Worm (Caenorhabditis elegans) whole organism, late embryonic: ENCODE measurements around the gene M176.9.

Experiments
- ama-1 ChIP-seq: fragments of 150-350 bp; optimal IDR thresholded peaks from 2 replicates; lab custom pipeline; 2014
- ceh-48 ChIP-seq: sonication (generic microtip); optimal IDR thresholded peaks from 2 replicates; lab custom pipeline; 2016; ENCODE audit warnings: missing genetic modification characterization, inconsistent platforms, missing compliant biosample characterization
- madf-2 ChIP-seq: sonication (generic microtip); optimal IDR thresholded peaks from 2 replicates; lab custom pipeline; 2017; ENCODE audit warnings: missing genetic modification characterization, missing compliant biosample characterization
- unc-3 ChIP-seq, 2 experiments: fragments of 200-800 bp in 1 of 2; sonication (Bioruptor generic) in 1 of 2; sonication (generic microtip) in 1 of 2; conservative IDR thresholded peaks in 1 of 2; optimal IDR thresholded peaks in 1 of 2; 2 replicates each; pipeline versions ENCODE4 v1.3.6 to Lab custom; 2016 to 2022; ENCODE audit warnings: missing compliant biosample characterization in 2 of 2, missing genetic modification characterization in 2 of 2, missing genetic modification reagents in 1 of 2
- unc-86 ChIP-seq: sonication (generic microtip); optimal IDR thresholded peaks from 2 replicates; lab custom pipeline; 2016; ENCODE audit warnings: missing genetic modification characterization, missing compliant biosample characterization

DNA sequence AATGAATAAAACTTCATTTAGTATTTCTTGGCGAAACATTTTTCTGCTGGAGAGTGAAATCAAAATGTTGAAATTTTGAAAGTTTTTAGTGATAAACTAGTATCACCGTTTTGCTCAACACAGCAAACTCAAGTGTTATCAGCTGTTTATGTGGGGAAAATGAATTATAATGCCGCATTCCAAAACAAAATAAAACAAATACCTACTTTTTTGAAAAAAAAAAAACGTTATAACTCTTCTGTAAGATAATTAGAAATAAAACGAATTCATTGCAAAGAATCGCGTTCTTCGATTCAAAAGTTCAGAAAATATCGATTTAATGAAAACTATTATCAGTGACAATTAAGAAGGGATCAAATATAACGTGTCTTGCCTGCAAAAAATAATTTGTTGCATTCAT lies 13.9 kb downstream of the M176.9 start, which contains the start of gene Y51B9A.9:
- no peak for TF ChIP-seq madf-2 (tag; lab: Kevin White, UChicago)
- TF ChIP-seq unc-3 (GFP tag; conservative IDR thresholded peaks at IDR 0.05; lab: Robert Waterston, UW): no peak
- no peak for TF ChIP-seq unc-3 (tag; optimal IDR thresholded peaks at IDR 0.05; lab: Kevin White, UChicago)
- TF ChIP-seq ceh-48 (tag; lab: Kevin White, UChicago): no peak
- no peak for TF ChIP-seq unc-86
- TF ChIP-seq ama-1 (lab: Kevin White, UChicago): no peak
